Worm (Caenorhabditis elegans) whole organism, L4/young adult: ENCODE data around the gene C26E1.2.

Experiments
- W03F9.2 ChIP-seq: fragments of 150-350 bp; optimal IDR thresholded peaks from 2 replicates; lab custom pipeline; 2014; ENCODE audit warnings: missing biosample characterization, missing genetic modification characterization
- dao-5 ChIP-seq: sonication (generic microtip); optimal IDR thresholded peaks from 2 replicates; lab custom pipeline; 2016; ENCODE audit warnings: missing genotype, missing genetic modification characterization, moderate library complexity, missing compliant biosample characterization
- him-1 ChIP-seq: sonication (generic microtip); optimal IDR thresholded peaks from 2 replicates; lab custom pipeline; 2016; ENCODE audit warnings: missing genotype, missing genetic modification reagents, missing genetic modification characterization, missing compliant biosample characterization

Gene C26E1.2

ce11 chrV:13313045-13313623 is 8.2 kb downstream of the C26E1.2 start, which contains the start of gene C50B6.3:
Gene C50B6.3 (plus strand): TSS chrV:13313573.
- TF ChIP-seq W03F9.2 (tag; lab: Kevin White, UChicago) (peak; percentile 78), dao-5 (no peak)

ce11 chrV:13317911-13318502 is 13.1 kb downstream of the C26E1.2 start, which contains the start of the genes col-161 and srh-18:
Gene col-161 (minus strand): TSS chrV:13318011.
Gene srh-18 (plus strand): TSS chrV:13318452.
- TF ChIP-seq W03F9.2 (tag; lab: Kevin White, UChicago): no peak
- TF ChIP-seq dao-5: no peak
- TF ChIP-seq him-1: no peak

ce11 chrV:13320676-13321075 is 15.7 kb downstream of the C26E1.2 start, which contains the start of gene srh-15:
Gene srh-15 (plus strand): TSS chrV:13320976.
- TF ChIP-seq W03F9.2 (tag; lab: Kevin White, UChicago): no peak
- TF ChIP-seq dao-5: no peak
- TF ChIP-seq him-1: no peak

ce11 chrV:13324933-13325760 is 20.2 kb downstream of the C26E1.2 start, which contains the start of gene C50B6.7:
Gene C50B6.7 (minus strand): TSS chrV:13324983.
- TF ChIP-seq dao-5 (no peak), him-1 (no peak), W03F9.2 (tag; lab: Kevin White, UChicago) (no peak)

ce11 chrV:13327463-13327862 is 22.5 kb downstream of the C26E1.2 start, which contains the start of gene str-37:
Gene str-37 (plus strand): TSS chrV:13327763.
- TF ChIP-seq W03F9.2 (tag; lab: Kevin White, UChicago) (no peak), him-1 (no peak), dao-5 (no peak)

ce11 chrV:13330919-13331318 is 26.0 kb downstream of the C26E1.2 start, which contains the start of gene nhr-129:
Gene nhr-129 (minus strand): TSS chrV:13331019.
- TF ChIP-seq dao-5 (no peak), W03F9.2 (tag; lab: Kevin White, UChicago) (no peak), him-1 (no peak)

ce11 chrV:13333386-13334180 is 28.6 kb downstream of the C26E1.2 start, which contains the start of gene nhr-168:
Gene nhr-168 (minus strand): TSS chrV:13333871.
- no peak for TF ChIP-seq W03F9.2 (tag; lab: Kevin White, UChicago)
- no peak for TF ChIP-seq him-1
- TF ChIP-seq dao-5: no peak

ce11 chrV:13334447-13334846 is 29.5 kb downstream of the C26E1.2 start:
- TF ChIP-seq him-1 (no peak), dao-5 (no peak), W03F9.2 (tag; lab: Kevin White, UChicago) (no peak)

ce11 chrV:13335883-13336419 is 31.0 kb downstream of the C26E1.2 start, which contains the start of gene C50B6.9:
Gene C50B6.9 (plus strand): TSS chrV:13336369.
- TF ChIP-seq W03F9.2 (tag; lab: Kevin White, UChicago): no peak
- no peak for TF ChIP-seq him-1
- no peak for TF ChIP-seq dao-5

ce11 chrV:13338037-13338436 is 33.1 kb downstream of the C26E1.2 start:
- TF ChIP-seq him-1: no peak
- TF ChIP-seq dao-5: no peak
- TF ChIP-seq W03F9.2 (tag; lab: Kevin White, UChicago): no peak

- no peak for TF ChIP-seq dao-5
- TF ChIP-seq him-1: no peak
- TF ChIP-seq W03F9.2 (tag; lab: Kevin White, UChicago): no peak
These were observed 34.8 kb downstream of the C26E1.2 start, which contains the start of the genes str-4 and lgc-48 for ce11 chrV:13339633-13340290. Gene str-4 (minus strand): TSS chrV:13339733. Gene lgc-48 (plus strand): TSS chrV:13340240.

ce11 chrV:13342235-13342634 is 37.3 kb downstream of the C26E1.2 start:
- TF ChIP-seq him-1 (no peak), W03F9.2 (tag; lab: Kevin White, UChicago) (no peak)

- TF ChIP-seq dao-5 (no peak), W03F9.2 (tag; lab: Kevin White, UChicago) (no peak), him-1 (no peak)
These were observed 41.0 kb downstream of the C26E1.2 start, which contains the start of gene twk-43 for ce11 chrV:13345867-13346328. Gene twk-43 (plus strand): TSS chrV:13346278.
